Fruit fly (Drosophila melanogaster) whole organism, embryonic: ENCODE data around the gene slif.

ENCODE experiments used
- Bdp1 ChIP-seq: fragments of 200-800 bp; sonication (Bioruptor generic); optimal IDR thresholded peaks from 3 replicates; lab custom pipeline; 2016; ENCODE audit warnings: missing biosample characterization, missing genetic modification characterization
- BtbVII ChIP-seq: fragments of 200-800 bp; sonication (Bioruptor generic); optimal IDR thresholded peaks from 3 replicates; lab custom pipeline; 2017; ENCODE audit warnings: missing biosample characterization, mild to moderate bottlenecking, missing genetic modification characterization
- CG11085 ChIP-seq: fragments of 200-800 bp; sonication (Bioruptor generic); IDR thresholded peaks from 2 replicates; pipeline ENCODE4 v1.3.6; 2022; ENCODE audit warnings: missing biosample characterization, missing genetic modification characterization
- CG11456 ChIP-seq: fragments of 200-800 bp; sonication (Bioruptor generic); IDR thresholded peaks from 3 replicates; pipeline ENCODE4 v1.3.6; 2022; ENCODE audit warnings: missing biosample characterization, missing genetic modification characterization
- CG12391 ChIP-seq: fragments of 200-800 bp; sonication (Bioruptor generic); optimal IDR thresholded peaks from 3 replicates; lab custom pipeline; 2018; ENCODE audit warnings: missing biosample characterization, mild to moderate bottlenecking, missing genetic modification characterization, moderate library complexity
- CG12769 ChIP-seq: fragments of 200-800 bp; sonication (Bioruptor generic); optimal IDR thresholded peaks from 2 replicates; lab custom pipeline; 2019; ENCODE audit warnings: missing biosample characterization, mild to moderate bottlenecking, missing genetic modification characterization, moderate library complexity
- CG13123 ChIP-seq: fragments of 200-800 bp; sonication (Bioruptor generic); optimal IDR thresholded peaks from 2 replicates; lab custom pipeline; 2016; ENCODE audit warnings: missing biosample characterization, missing genetic modification characterization
- CG14965 ChIP-seq: fragments of 200-800 bp; sonication (Bioruptor generic); optimal IDR thresholded peaks from 2 replicates; lab custom pipeline; 2016; ENCODE audit warnings: missing biosample characterization, missing genetic modification characterization, borderline replicate concordance
- CG15479 ChIP-seq: fragments of 200-800 bp; sonication (Bioruptor generic); optimal IDR thresholded peaks from 3 replicates; lab custom pipeline; 2019; ENCODE audit warnings: missing biosample characterization, mild to moderate bottlenecking, missing genetic modification characterization, moderate library complexity
- CG15514 ChIP-seq: fragments of 200-800 bp; sonication (Bioruptor generic); optimal IDR thresholded peaks from 3 replicates; lab custom pipeline; 2017; ENCODE audit warnings: missing biosample characterization, missing genetic modification characterization, mild to moderate bottlenecking, moderate library complexity, missing genetic modification reagents
- CG1647 ChIP-seq: fragments of 200-800 bp; sonication (Bioruptor generic); optimal IDR thresholded peaks from 3 replicates; lab custom pipeline; 2016; ENCODE audit warnings: missing biosample characterization, missing genetic modification characterization
- CG16863 ChIP-seq: fragments of 200-800 bp; sonication (Bioruptor generic); optimal IDR thresholded peaks from 3 replicates; lab custom pipeline; 2016; ENCODE audit warnings: missing biosample characterization, missing genetic modification characterization
- CG18619 ChIP-seq: fragments of 200-800 bp; sonication (Bioruptor generic); optimal IDR thresholded peaks from 3 replicates; lab custom pipeline; 2017; ENCODE audit warnings: missing biosample characterization, mild to moderate bottlenecking, missing genetic modification characterization
- CG30403 ChIP-seq: fragments of 200-800 bp; sonication (Bioruptor generic); optimal IDR thresholded peaks from 3 replicates; lab custom pipeline; 2016; ENCODE audit warnings: missing biosample characterization, missing genetic modification characterization
- CG32532 ChIP-seq: fragments of 200-800 bp; sonication (Bioruptor generic); IDR thresholded peaks from 2 replicates; pipeline ENCODE4 v1.3.6; 2022; ENCODE audit warnings: missing biosample characterization, missing genetic modification characterization
- CG3407 ChIP-seq: fragments of 200-800 bp; sonication (Bioruptor generic); optimal IDR thresholded peaks from 2 replicates; lab custom pipeline; 2018; ENCODE audit warnings: missing biosample characterization, mild to moderate bottlenecking, missing genetic modification characterization
- CG6654 ChIP-seq: fragments of 200-800 bp; sonication (Bioruptor generic); optimal IDR thresholded peaks from 2 replicates; lab custom pipeline; 2017; ENCODE audit warnings: missing biosample characterization, mild to moderate bottlenecking, missing genetic modification characterization
- CG9437 ChIP-seq: fragments of 200-800 bp; sonication (Bioruptor generic); optimal IDR thresholded peaks from 2 replicates; lab custom pipeline; 2018; ENCODE audit warnings: missing biosample characterization, mild to moderate bottlenecking, missing genetic modification characterization
- Dip3 ChIP-seq: fragments of 200-800 bp; sonication (Bioruptor generic); optimal IDR thresholded peaks from 3 replicates; lab custom pipeline; 2016; ENCODE audit warnings: missing biosample characterization, missing genetic modification characterization
- Doc3 ChIP-seq: fragments of 200-800 bp; sonication (Bioruptor generic); IDR thresholded peaks from 3 replicates; pipeline ENCODE4 v1.3.6; 2022; ENCODE audit warnings: missing biosample characterization, missing genetic modification characterization; ENCODE audit not compliant: partially characterized antibody
- Dp ChIP-seq: fragments of 200-800 bp; sonication (Bioruptor generic); optimal IDR thresholded peaks from 2 replicates; lab custom pipeline; 2018; ENCODE audit warnings: missing biosample characterization, mild to moderate bottlenecking, missing genetic modification characterization, moderate library complexity
- Ets97D ChIP-seq: fragments of 200-800 bp; sonication (Bioruptor generic); optimal IDR thresholded peaks from 3 replicates; lab custom pipeline; 2016; ENCODE audit warnings: missing biosample characterization, missing genetic modification characterization
- Fer1 ChIP-seq: fragments of 200-800 bp; sonication (Bioruptor generic); optimal IDR thresholded peaks from 2 replicates; lab custom pipeline; 2017; ENCODE audit warnings: missing biosample characterization, mild to moderate bottlenecking, missing genetic modification characterization
- HHEX ChIP-seq: fragments of 200-800 bp; sonication (Bioruptor generic); optimal IDR thresholded peaks from 3 replicates; lab custom pipeline; 2017; ENCODE audit warnings: missing biosample characterization, mild to moderate bottlenecking, missing genetic modification characterization, missing genetic modification reagents
- Kr ChIP-seq: fragments of 200-800 bp; sonication (Bioruptor generic); optimal IDR thresholded peaks from 2 replicates; lab custom pipeline; 2017; ENCODE audit warnings: missing biosample characterization, mild to moderate bottlenecking, missing genetic modification characterization
- Mad ChIP-seq: fragments of 200-800 bp; sonication (Bioruptor generic); optimal IDR thresholded peaks from 2 replicates; lab custom pipeline; 2016; ENCODE audit warnings: missing biosample characterization, missing genetic modification characterization
- Max ChIP-seq: fragments of 200-800 bp; sonication (Bioruptor generic); optimal IDR thresholded peaks from 2 replicates; lab custom pipeline; 2016; ENCODE audit warnings: missing biosample characterization, mild to moderate bottlenecking, missing genetic modification characterization
- Neu2 ChIP-seq: fragments of 200-800 bp; sonication (Bioruptor generic); optimal IDR thresholded peaks from 3 replicates; lab custom pipeline; 2016; ENCODE audit warnings: missing biosample characterization, missing genetic modification characterization, borderline replicate concordance
- Pdp1 ChIP-seq, 2 experiments: fragments of 200-800 bp; sonication (Bioruptor generic); optimal IDR thresholded peaks; 3 replicates each; lab custom pipeline; 2016; ENCODE audit warnings: missing biosample characterization in 2 of 2, missing genetic modification characterization in 2 of 2, mild to moderate bottlenecking in 1 of 2, moderate library complexity in 1 of 2
- Ssrp ChIP-seq: fragments of 200-800 bp; sonication (Bioruptor generic); optimal IDR thresholded peaks from 2 replicates; lab custom pipeline; 2018; ENCODE audit warnings: missing biosample characterization, mild to moderate bottlenecking, missing genetic modification characterization, moderate library complexity
- Vsx1 ChIP-seq: fragments of 200-800 bp; sonication (Bioruptor generic); optimal IDR thresholded peaks from 2 replicates; lab custom pipeline; 2017; ENCODE audit warnings: missing biosample characterization, mild to moderate bottlenecking, missing genetic modification characterization, missing genetic modification reagents
- YL-1 ChIP-seq: fragments of 200-800 bp; sonication (Bioruptor generic); optimal IDR thresholded peaks from 3 replicates; lab custom pipeline; 2017; ENCODE audit warnings: missing biosample characterization, mild to moderate bottlenecking, missing genetic modification characterization
- ap ChIP-seq: fragments of 200-800 bp; sonication (Bioruptor generic); IDR thresholded peaks from 2 replicates; pipeline ENCODE4 v1.3.6; 2022; ENCODE audit warnings: missing biosample characterization, missing genetic modification characterization
- dpn ChIP-seq, 2 experiments: fragments of 200-800 bp; sonication (Bioruptor generic); optimal IDR thresholded peaks; 3 replicates each; lab custom pipeline; 2016; ENCODE audit warnings: missing biosample characterization in 2 of 2, missing genetic modification characterization in 2 of 2
- eyg ChIP-seq: fragments of 200-800 bp; sonication (Bioruptor generic); optimal IDR thresholded peaks from 3 replicates; lab custom pipeline; 2016; ENCODE audit warnings: missing biosample characterization, missing genetic modification characterization
- hb ChIP-seq: fragments of 200-800 bp; sonication (Bioruptor generic); IDR thresholded peaks from 3 replicates; pipeline ENCODE4 v1.3.6; 2022; ENCODE audit warnings: missing biosample characterization, missing genetic modification characterization; ENCODE audit not compliant: partially characterized antibody
- jumu ChIP-seq: fragments of 200-800 bp; sonication (Bioruptor generic); optimal IDR thresholded peaks from 3 replicates; lab custom pipeline; 2016; ENCODE audit warnings: missing biosample characterization, missing genetic modification characterization
- mam ChIP-seq: fragments of 200-800 bp; sonication (Bioruptor generic); optimal IDR thresholded peaks from 3 replicates; lab custom pipeline; 2016; ENCODE audit warnings: missing biosample characterization, missing genetic modification characterization
- mirr ChIP-seq: fragments of 200-800 bp; sonication (Bioruptor generic); optimal IDR thresholded peaks from 3 replicates; lab custom pipeline; 2018; ENCODE audit warnings: missing biosample characterization, mild to moderate bottlenecking, missing genetic modification characterization
- prd ChIP-seq, 3 experiments: fragments of >200 bp in 2 of 3; fragments of 200-800 bp in 1 of 3; sonication (Bioruptor generic) in 1 of 3; optimal IDR thresholded peaks in 2 of 3; IDR thresholded peaks in 1 of 3; 2 replicates in 2 of 3; 3 replicates in 1 of 3; pipeline versions ENCODE4 v1.3.6 to Lab custom; 2017 to 2022; ENCODE audit warnings: missing biosample characterization in 1 of 3, missing genetic modification characterization in 1 of 3
- pzg ChIP-seq: fragments of 200-800 bp; sonication (Bioruptor generic); optimal IDR thresholded peaks from 3 replicates; lab custom pipeline; 2018; ENCODE audit warnings: missing biosample characterization, mild to moderate bottlenecking, missing genetic modification characterization, moderate library complexity
- ranshi ChIP-seq: fragments of 200-800 bp; sonication (Bioruptor generic); IDR thresholded peaks from 2 replicates; pipeline ENCODE4 v1.3.6; 2022; ENCODE audit warnings: missing biosample characterization, missing genetic modification characterization
- stc ChIP-seq: fragments of 200-800 bp; sonication (Bioruptor generic); IDR thresholded peaks from 2 replicates; pipeline ENCODE4 v1.3.6; 2022; ENCODE audit warnings: missing biosample characterization, missing genetic modification characterization
- sug ChIP-seq: fragments of 200-800 bp; optimal IDR thresholded peaks from 2 replicates; lab custom pipeline; 2019; ENCODE audit warnings: missing biosample characterization, mild to moderate bottlenecking, missing genetic modification characterization, moderate library complexity
- vnd ChIP-seq: fragments of 200-800 bp; sonication (Bioruptor generic); IDR thresholded peaks from 3 replicates; pipeline ENCODE4 v1.3.6; 2022; ENCODE audit warnings: missing biosample characterization, missing genetic modification characterization; ENCODE audit not compliant: partially characterized antibody
- zfh1 ChIP-seq: fragments of 200-800 bp; sonication (Bioruptor generic); IDR thresholded peaks from 3 replicates; pipeline ENCODE4 v1.3.6; 2022; ENCODE audit warnings: missing biosample characterization, missing genetic modification characterization

Gene slif

dm6 chr3L:22877934-22878333 lies 2.9 kb upstream of the slif start (continued):
- TF ChIP-seq Mad (GFP tag; lab: Kevin White, UChicago) (no peak), Dp (GFP tag; lab: Kevin White, UChicago) (peak; percentile 0)

DNA sequence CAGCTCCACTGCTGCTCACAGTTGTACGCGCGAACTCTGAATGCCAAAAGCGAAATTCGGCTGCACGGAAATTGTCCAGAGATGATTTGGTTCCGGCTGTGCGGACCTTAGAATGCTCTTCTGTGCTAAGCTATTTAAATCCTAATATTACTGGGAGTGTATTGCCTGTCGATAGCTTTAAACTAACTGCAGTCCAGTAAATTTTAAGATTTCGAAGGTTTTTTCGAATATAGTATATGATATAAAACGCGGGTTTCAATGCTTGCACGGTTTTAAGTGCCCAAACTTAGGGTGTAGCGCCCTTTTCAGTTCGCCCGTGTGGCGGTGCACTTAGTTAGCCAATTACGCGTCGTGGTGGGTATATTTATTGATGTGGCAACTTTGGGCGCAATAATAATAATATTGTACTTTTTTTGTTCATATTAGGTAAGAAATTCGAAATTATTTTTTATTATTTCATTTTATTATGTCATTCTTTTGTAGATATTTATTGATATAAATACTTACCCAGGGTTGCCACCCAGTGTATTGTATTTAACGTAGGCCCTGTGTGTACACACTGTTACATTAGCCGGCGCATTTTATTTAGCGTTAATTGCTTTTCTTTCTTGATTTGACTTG lies 2.0 kb upstream of the slif start, which contains the start of the genes Chro and Ssl1:
Gene Chro, minus strand, starts transcription at position 262 of the 621 bp plus-strand sequence.
Gene Ssl1, plus strand, starts transcription at position 367 of the 621 bp plus-strand sequence.
- peak; percentile 96 for TF ChIP-seq CG15514 (GFP tag; lab: Kevin White, UChicago)
- peak; percentile 99 for TF ChIP-seq CG13123 (GFP tag; lab: Kevin White, UChicago)
- peak; percentile 100 for TF ChIP-seq CG16863 (GFP tag; lab: Kevin White, UChicago)
- TF ChIP-seq CG18619: peak; percentile 100
- peak; percentile 100 for TF ChIP-seq Dip3 (GFP tag; lab: Kevin White, UChicago)
- TF ChIP-seq pzg (GFP tag; lab: Kevin White, UChicago): peak; percentile 79
- TF ChIP-seq CG6654 (GFP tag; lab: Kevin White, UChicago): peak; percentile 96
- TF ChIP-seq Ssrp (tag; lab: Kevin White, UChicago): peak; percentile 100
- peak; percentile 97 for TF ChIP-seq Bdp1 (GFP tag; lab: Kevin White, UChicago)
- peak; percentile 100 for TF ChIP-seq BtbVII
- TF ChIP-seq mirr (GFP tag; lab: Kevin White, UChicago): peak; percentile 99
- 0 out of 3 replicates have a peak, but pooled peaks have one; percentile 13 for TF ChIP-seq Doc3 (GFP tag; lab: Robert Waterston, UW)
- peak; percentile 100 for TF ChIP-seq ranshi (GFP tag; lab: Robert Waterston, UW)
- peak; percentile 94 for TF ChIP-seq CG14965 (GFP tag; lab: Kevin White, UChicago)
- peak; percentile 100 for TF ChIP-seq CG30403 (GFP tag; lab: Kevin White, UChicago)
- peak; percentile 100 for TF ChIP-seq mam
- peak; percentile 98 for TF ChIP-seq Ets97D (GFP tag; lab: Kevin White, UChicago)
- TF ChIP-seq Pdp1 (GFP tag; optimal IDR thresholded peaks at IDR 0.05; lab: Kevin White, UChicago): peak; percentile 100
- peak; percentile 100 for TF ChIP-seq stc (GFP tag; lab: Robert Waterston, UW)
- no peak for TF ChIP-seq hb (GFP tag; lab: Robert Waterston, UW)
- TF ChIP-seq dpn (GFP tag; optimal IDR thresholded peaks at IDR 0.05; lab: Kevin White, UChicago): peak; percentile 100
- TF ChIP-seq Max (GFP tag; lab: Kevin White, UChicago): peak; percentile 100
- peak; percentile 99 for TF ChIP-seq CG11085
- peak; percentile 100 for TF ChIP-seq eyg (GFP tag; lab: Kevin White, UChicago)
- peak; percentile 100 for TF ChIP-seq CG12769 (tag; lab: Kevin White, UChicago)
- TF ChIP-seq YL-1: peak; percentile 99
- TF ChIP-seq vnd (GFP tag; lab: Robert Waterston, UW): no peak
- TF ChIP-seq Neu2 (GFP tag; lab: Kevin White, UChicago): peak; percentile 99
- peak; percentile 100 for TF ChIP-seq ap
- TF ChIP-seq CG32532 (GFP tag; lab: Robert Waterston, UW): peak; percentile 100
- peak; percentile 95 for TF ChIP-seq Kr
- TF ChIP-seq Vsx1: peak; percentile 99
- peak; percentile 97 for TF ChIP-seq CG9437
- TF ChIP-seq CG15479: peak; percentile 92
- TF ChIP-seq zfh1: peak; percentile 100
- peak; percentile 99 for TF ChIP-seq CG3407 (GFP tag; lab: Kevin White, UChicago)
- TF ChIP-seq Fer1: peak; percentile 100
- no peak for TF ChIP-seq prd (optimal IDR thresholded peaks at IDR 0.05; lab: Kevin White, UChicago)
- TF ChIP-seq prd (GFP tag; IDR thresholded peaks at IDR 0.05; lab: Robert Waterston, UW): peak; percentile 100
- peak; percentile 100 for TF ChIP-seq CG11456 (GFP tag; lab: Robert Waterston, UW)
- peak; percentile 100 for TF ChIP-seq HHEX (GFP tag; lab: Kevin White, UChicago)
- peak; percentile 100 for TF ChIP-seq CG12391 (tag; lab: Kevin White, UChicago)
- peak; percentile 100 for TF ChIP-seq CG1647 (GFP tag; lab: Kevin White, UChicago)
- peak; percentile 100 for TF ChIP-seq jumu (GFP tag; lab: Kevin White, UChicago)
- peak; percentile 98 for TF ChIP-seq sug (tag; lab: Kevin White, UChicago)
